Fruit fly (Drosophila melanogaster) whole organism, prepupa: ENCODE results near the gene form3.
A peak's percentile ranks its signal among the peaks of the same experiment; 100 is the strongest.

ENCODE experiments used
- CG10631 ChIP-seq: fragments of 200-800 bp; sonication (Bioruptor generic); optimal IDR thresholded peaks from 2 replicates; lab custom pipeline; 2016; ENCODE audit warnings: missing biosample characterization, missing genetic modification characterization
- CG10669 ChIP-seq: fragments of 200-800 bp; sonication (Bioruptor generic); optimal IDR thresholded peaks from 3 replicates; lab custom pipeline; 2018; ENCODE audit warnings: missing biosample characterization, mild to moderate bottlenecking, missing genetic modification characterization, moderate library complexity
- CG11294 ChIP-seq: fragments of 200-800 bp; sonication (Bioruptor generic); IDR thresholded peaks from 2 replicates; pipeline ENCODE4 v1.3.6; 2022; ENCODE audit warnings: missing biosample characterization, missing genetic modification characterization
- CG11762 ChIP-seq: fragments of 200-800 bp; sonication (Bioruptor generic); optimal IDR thresholded peaks from 3 replicates; lab custom pipeline; 2016; ENCODE audit warnings: missing biosample characterization, missing genetic modification characterization; ENCODE audit not compliant: insufficient read depth
- CG11902 ChIP-seq: fragments of 200-800 bp; sonication (Bioruptor generic); optimal IDR thresholded peaks from 3 replicates; lab custom pipeline; 2016; ENCODE audit warnings: missing biosample characterization, missing genetic modification characterization
- CG15336 ChIP-seq: fragments of 200-800 bp; sonication (Bioruptor generic); IDR thresholded peaks from 2 replicates; pipeline ENCODE4 v1.3.6; 2022; ENCODE audit warnings: missing biosample characterization, missing genetic modification characterization
- CG1621 ChIP-seq: fragments of 200-800 bp; sonication (Bioruptor generic); optimal IDR thresholded peaks from 3 replicates; lab custom pipeline; 2018; ENCODE audit warnings: missing biosample characterization, mild to moderate bottlenecking, missing genetic modification characterization
- CG3032 ChIP-seq: fragments of 200-800 bp; optimal IDR thresholded peaks from 2 replicates; lab custom pipeline; 2019; ENCODE audit warnings: missing biosample characterization, mild to moderate bottlenecking, missing genetic modification characterization, moderate library complexity
- CG31627 ChIP-seq: fragments of 200-800 bp; sonication (Bioruptor generic); optimal IDR thresholded peaks from 3 replicates; lab custom pipeline; 2016; ENCODE audit warnings: missing biosample characterization, missing genetic modification characterization
- CG32006 ChIP-seq: fragments of 200-800 bp; sonication (Bioruptor generic); optimal IDR thresholded peaks from 3 replicates; lab custom pipeline; 2017; ENCODE audit warnings: missing biosample characterization, mild to moderate bottlenecking, missing genetic modification characterization
- CG34406 ChIP-seq: fragments of 200-800 bp; sonication (Bioruptor generic); optimal IDR thresholded peaks from 3 replicates; lab custom pipeline; 2016; ENCODE audit warnings: missing biosample characterization, missing genetic modification characterization
- CG3919 ChIP-seq: fragments of 200-800 bp; sonication (Bioruptor generic); optimal IDR thresholded peaks from 3 replicates; lab custom pipeline; 2016; ENCODE audit warnings: missing biosample characterization, missing genetic modification characterization
- CG6276 ChIP-seq: fragments of 200-800 bp; sonication (Bioruptor generic); optimal IDR thresholded peaks from 2 replicates; lab custom pipeline; 2017; ENCODE audit warnings: missing biosample characterization, mild to moderate bottlenecking, missing genetic modification characterization
- CG6792 ChIP-seq: fragments of 200-800 bp; sonication (Bioruptor generic); optimal IDR thresholded peaks from 3 replicates; lab custom pipeline; 2016; ENCODE audit warnings: missing biosample characterization, missing genetic modification characterization
- CG6808 ChIP-seq: fragments of 200-800 bp; sonication (Bioruptor generic); optimal IDR thresholded peaks from 3 replicates; lab custom pipeline; 2017; ENCODE audit warnings: missing biosample characterization, missing genetic modification characterization, mild to moderate bottlenecking, moderate library complexity, missing genetic modification reagents
- CG6854 ChIP-seq: fragments of 200-800 bp; sonication (Bioruptor generic); optimal IDR thresholded peaks from 2 replicates; lab custom pipeline; 2017; ENCODE audit warnings: missing biosample characterization, mild to moderate bottlenecking, missing genetic modification characterization
- CG8119 ChIP-seq: fragments of 200-800 bp; sonication (Bioruptor generic); IDR thresholded peaks from 3 replicates; pipeline ENCODE4 v1.3.6; 2022; ENCODE audit warnings: missing biosample characterization, missing genetic modification characterization
- CG8319 ChIP-seq: fragments of 200-800 bp; sonication (Bioruptor generic); optimal IDR thresholded peaks from 3 replicates; lab custom pipeline; 2016; ENCODE audit warnings: missing biosample characterization, missing genetic modification characterization
- CG8632 ChIP-seq: fragments of 200-800 bp; sonication (Bioruptor generic); optimal IDR thresholded peaks from 3 replicates; lab custom pipeline; 2016; ENCODE audit warnings: missing biosample characterization, missing genetic modification characterization
- CG9139 ChIP-seq: fragments of 200-800 bp; sonication (Bioruptor generic); optimal IDR thresholded peaks from 3 replicates; lab custom pipeline; 2017; ENCODE audit warnings: missing biosample characterization, mild to moderate bottlenecking, missing genetic modification characterization
- Eip78C ChIP-seq: fragments of 200-800 bp; sonication (Bioruptor generic); peaks from one replicate; lab custom pipeline; 2016; ENCODE audit warnings: missing biosample characterization, missing genetic modification characterization
- Eip93F ChIP-seq: fragments of 200-800 bp; sonication (Bioruptor generic); optimal IDR thresholded peaks from 2 replicates; lab custom pipeline; 2016; ENCODE audit warnings: missing biosample characterization, mild to moderate bottlenecking, missing genetic modification characterization
- Ets21C ChIP-seq: fragments of 200-800 bp; sonication (Bioruptor generic); optimal IDR thresholded peaks from 3 replicates; lab custom pipeline; 2016; ENCODE audit warnings: missing biosample characterization, missing genetic modification characterization
- Ets96B ChIP-seq: fragments of 200-800 bp; optimal IDR thresholded peaks from 2 replicates; lab custom pipeline; 2019; ENCODE audit warnings: missing biosample characterization, mild to moderate bottlenecking, missing genetic modification characterization, moderate library complexity
- Gug ChIP-seq: fragments of 200-800 bp; sonication (Bioruptor generic); IDR thresholded peaks from 2 replicates; pipeline ENCODE4 v1.3.6; 2022; ENCODE audit warnings: missing biosample characterization, missing genetic modification characterization
- Hr38 ChIP-seq: sonication (Bioruptor generic); optimal IDR thresholded peaks from 2 replicates; lab custom pipeline; 2016; ENCODE audit warnings: missing biosample characterization, missing genetic modification characterization
- Hr39 ChIP-seq: fragments of 200-800 bp; sonication (Bioruptor generic); optimal IDR thresholded peaks from 2 replicates; lab custom pipeline; 2016; ENCODE audit warnings: missing biosample characterization, missing genetic modification characterization
- Hr4 ChIP-seq: fragments of 200-800 bp; sonication (Bioruptor generic); optimal IDR thresholded peaks from 3 replicates; lab custom pipeline; 2016; ENCODE audit warnings: missing biosample characterization, missing genetic modification characterization
- Lpt ChIP-seq: fragments of 200-800 bp; sonication (Bioruptor generic); optimal IDR thresholded peaks from 3 replicates; lab custom pipeline; 2016; ENCODE audit warnings: missing biosample characterization, missing genetic modification characterization
- OdsH ChIP-seq: fragments of 200-800 bp; sonication (Bioruptor generic); optimal IDR thresholded peaks from 3 replicates; lab custom pipeline; 2016; ENCODE audit warnings: missing biosample characterization, missing genetic modification characterization
- Smox ChIP-seq: fragments of 200-800 bp; sonication (Bioruptor generic); optimal IDR thresholded peaks from 3 replicates; lab custom pipeline; 2016; ENCODE audit warnings: missing biosample characterization, missing genetic modification characterization
- Sox102F ChIP-seq: fragments of 200-800 bp; sonication (Bioruptor generic); optimal IDR thresholded peaks from 2 replicates; lab custom pipeline; 2016; ENCODE audit warnings: missing biosample characterization, mild to moderate bottlenecking, missing genetic modification characterization
- Sox14 ChIP-seq: fragments of 200-800 bp; sonication (Bioruptor generic); optimal IDR thresholded peaks from 3 replicates; lab custom pipeline; 2016; ENCODE audit warnings: missing biosample characterization, missing genetic modification characterization
- Sox15 ChIP-seq: fragments of 200-800 bp; sonication (Bioruptor generic); optimal IDR thresholded peaks from 3 replicates; lab custom pipeline; 2016; ENCODE audit warnings: missing biosample characterization, missing genetic modification characterization
- achi ChIP-seq: fragments of 200-800 bp; sonication (Bioruptor generic); optimal IDR thresholded peaks from 3 replicates; lab custom pipeline; 2016; ENCODE audit warnings: missing biosample characterization, missing genetic modification characterization
- acj6 ChIP-seq: fragments of 200-800 bp; sonication (Bioruptor generic); optimal IDR thresholded peaks from 3 replicates; lab custom pipeline; 2016; ENCODE audit warnings: missing biosample characterization, missing genetic modification characterization
- dac ChIP-seq: fragments of 200-800 bp; sonication (Bioruptor generic); optimal IDR thresholded peaks from 2 replicates; lab custom pipeline; 2017; ENCODE audit warnings: missing biosample characterization, mild to moderate bottlenecking, missing genetic modification characterization
- dsx ChIP-seq: fragments of 200-800 bp; optimal IDR thresholded peaks from 3 replicates; lab custom pipeline; 2019; ENCODE audit warnings: missing biosample characterization, mild to moderate bottlenecking, missing genetic modification characterization, moderate library complexity; ENCODE audit not compliant: poor library complexity, severe bottlenecking
- eg ChIP-seq: fragments of 200-800 bp; sonication (Bioruptor generic); IDR thresholded peaks from 3 replicates; pipeline ENCODE4 v1.3.6; 2022; ENCODE audit warnings: missing biosample characterization, missing genetic modification characterization
- esn ChIP-seq: fragments of 200-800 bp; sonication (Bioruptor generic); optimal IDR thresholded peaks from 2 replicates; lab custom pipeline; 2016; ENCODE audit warnings: missing biosample characterization, mild to moderate bottlenecking, missing genetic modification characterization, moderate library complexity
- fd59A ChIP-seq: fragments of 200-800 bp; sonication (Bioruptor generic); optimal IDR thresholded peaks from 2 replicates; lab custom pipeline; 2017; ENCODE audit warnings: missing biosample characterization, mild to moderate bottlenecking, missing genetic modification characterization, missing genetic modification reagents
- fkh ChIP-seq: fragments of 200-800 bp; sonication (Bioruptor generic); optimal IDR thresholded peaks from 3 replicates; lab custom pipeline; 2017; ENCODE audit warnings: missing biosample characterization, mild to moderate bottlenecking, missing genetic modification characterization, moderate library complexity
- lz ChIP-seq: fragments of 200-800 bp; sonication (Bioruptor generic); optimal IDR thresholded peaks from 3 replicates; lab custom pipeline; 2016; ENCODE audit warnings: missing biosample characterization, missing genetic modification characterization
- net ChIP-seq: fragments of 200-800 bp; sonication (Bioruptor generic); optimal IDR thresholded peaks from 3 replicates; lab custom pipeline; 2016; ENCODE audit warnings: missing biosample characterization, missing genetic modification characterization
- pdm3 ChIP-seq: fragments of 200-800 bp; sonication (Bioruptor generic); optimal IDR thresholded peaks from 3 replicates; lab custom pipeline; 2016; ENCODE audit warnings: missing biosample characterization, missing genetic modification characterization
- spab ChIP-seq: fragments of 200-800 bp; sonication (Bioruptor generic); optimal IDR thresholded peaks from 2 replicates; lab custom pipeline; 2017; ENCODE audit warnings: missing biosample characterization, mild to moderate bottlenecking, missing genetic modification characterization, missing genetic modification reagents
- ss ChIP-seq, 2 experiments: fragments of 200-800 bp; sonication (Bioruptor generic); optimal IDR thresholded peaks; 2 replicates in 1 of 2; 3 replicates in 1 of 2; lab custom pipeline; 2017 to 2018; ENCODE audit warnings: mild to moderate bottlenecking in 2 of 2, missing biosample characterization in 2 of 2, missing genetic modification characterization in 2 of 2, moderate library complexity in 1 of 2
- svp ChIP-seq: fragments of 200-800 bp; sonication (Bioruptor generic); peaks from one replicate; lab custom pipeline; 2016; ENCODE audit warnings: missing biosample characterization, missing genetic modification characterization
- topi ChIP-seq: fragments of 200-800 bp; sonication (Bioruptor generic); optimal IDR thresholded peaks from 3 replicates; lab custom pipeline; 2016; ENCODE audit warnings: missing biosample characterization, missing genetic modification characterization

Gene form3

DNA sequence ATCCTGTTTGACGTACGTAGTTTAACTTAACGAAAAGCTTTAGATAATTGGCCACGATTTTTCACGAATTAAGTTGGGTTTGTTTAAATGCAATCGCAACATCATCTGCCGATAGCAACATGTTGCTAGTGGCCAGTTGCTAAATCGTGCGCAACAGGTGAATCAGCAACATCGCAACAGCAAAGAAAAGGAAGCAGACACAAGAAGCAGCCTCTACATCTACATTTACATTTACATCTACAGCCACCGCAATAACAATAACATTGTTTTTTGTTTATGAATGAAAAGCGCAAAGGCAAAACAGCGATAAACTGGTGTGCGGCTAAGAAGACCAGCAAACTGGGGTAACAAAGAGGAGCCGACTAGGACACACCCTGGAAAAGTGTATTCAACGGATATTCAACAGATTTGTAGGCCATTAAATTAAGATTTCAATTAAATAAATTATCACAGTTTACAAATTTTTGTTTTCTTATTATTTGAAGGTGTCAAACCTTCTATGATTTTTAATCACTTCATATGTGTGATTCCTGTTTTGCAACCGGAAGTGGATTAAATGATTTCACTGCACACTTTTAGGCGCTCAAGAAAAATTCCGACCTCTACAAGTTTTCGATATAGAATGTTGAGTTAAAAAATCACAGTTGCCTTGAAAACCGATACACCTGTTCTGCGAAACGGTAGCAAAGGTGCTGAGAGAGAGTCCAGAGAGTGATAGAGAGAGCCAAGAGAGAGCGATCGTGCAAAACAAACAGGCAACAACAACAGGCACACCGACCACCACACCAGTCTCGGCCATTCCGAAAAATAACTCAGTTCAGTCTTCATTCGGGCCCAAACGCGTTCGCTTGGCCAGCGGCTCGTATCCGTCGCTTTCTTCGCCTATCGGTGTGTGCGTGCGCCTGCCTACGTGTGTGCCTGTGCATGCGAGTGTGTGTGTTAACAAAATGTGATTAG is 39.4 kb downstream of the form3 start, which contains the start of gene melt (continued):
- TF ChIP-seq Hr38 (GFP tag; lab: Kevin White, UChicago) (no peak), Eip78C (GFP tag; lab: Kevin White, UChicago) (peak; percentile 98), CG6854 (GFP tag; lab: Kevin White, UChicago) (peak; percentile 77), achi (peak; percentile 91), CG32006 (peak; percentile 95), dac (GFP tag; lab: Kevin White, UChicago) (peak; percentile 79), CG6792 (GFP tag; lab: Kevin White, UChicago) (peak; percentile 90), CG8632 (GFP tag; lab: Kevin White, UChicago) (peak; percentile 84), ss (GFP tag; optimal IDR thresholded peaks at IDR 0.05; lab: Kevin White, UChicago) (peak; percentile 59 to 84), esn (GFP tag; lab: Kevin White, UChicago) (peak; percentile 95), acj6 (GFP tag; lab: Kevin White, UChicago) (peak; percentile 93), CG3919 (GFP tag; lab: Kevin White, UChicago) (peak; percentile 93), Eip93F (GFP tag; lab: Kevin White, UChicago) (peak; percentile 37), CG31627 (GFP tag; lab: Kevin White, UChicago) (peak; percentile 94), CG10669 (peak; percentile 86), Ets21C (peak; percentile 88), topi (GFP tag; lab: Kevin White, UChicago) (peak; percentile 95), Gug (GFP tag; lab: Robert Waterston, UW) (peak; percentile 59), fkh (GFP tag; lab: Kevin White, UChicago) (peak; percentile 66), fd59A (GFP tag; lab: Kevin White, UChicago) (peak; percentile 80), svp (GFP tag; lab: Kevin White, UChicago) (peak; percentile 97), Hr4 (GFP tag; lab: Kevin White, UChicago) (peak; percentile 94), CG8319 (peak; percentile 87), CG8119 (GFP tag; lab: Robert Waterston, UW) (peak; percentile 85), Sox15 (GFP tag; lab: Kevin White, UChicago) (peak; percentile 89), CG6276 (GFP tag; lab: Kevin White, UChicago) (peak; percentile 90), CG34406 (peak; percentile 91), net (GFP tag; lab: Kevin White, UChicago) (peak; percentile 92), CG1621 (peak; percentile 59), lz (GFP tag; lab: Kevin White, UChicago) (peak; percentile 93), Ets96B (tag; lab: Kevin White, UChicago) (peak; percentile 80), CG3032 (peak; percentile 88), OdsH (peak; percentile 93), CG11294 (peak; percentile 47; the same call in 1 of the 2 replicates), CG9139 (GFP tag; lab: Kevin White, UChicago) (peak; percentile 53), CG11902 (GFP tag; lab: Kevin White, UChicago) (peak; percentile 83), Sox102F (peak; percentile 91), CG10631 (peak; percentile 87)

DNA sequence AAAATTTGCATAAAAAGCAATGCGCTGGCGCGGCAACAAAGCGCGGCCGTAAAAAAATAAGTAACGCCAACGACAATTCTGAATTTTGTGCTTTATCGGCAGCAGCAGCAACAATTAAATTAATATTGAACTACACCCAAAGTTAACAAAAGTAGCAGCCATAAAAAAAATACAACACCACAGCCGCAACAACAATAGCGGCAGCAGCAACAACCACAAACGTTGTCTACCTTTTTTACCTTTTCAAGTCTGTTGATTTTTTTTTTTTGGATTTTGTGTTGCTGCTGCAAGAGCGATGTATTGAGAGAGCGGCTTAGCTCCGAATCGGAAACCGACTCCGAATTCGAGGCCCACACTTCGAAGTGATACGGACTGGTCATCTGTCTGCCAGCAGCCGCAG is 40.2 kb downstream of the form3 start:
- TF ChIP-seq CG3032 (no peak), eg (GFP tag; lab: Robert Waterston, UW) (peak; percentile 82), Sox15 (GFP tag; lab: Kevin White, UChicago) (no peak), ss (GFP tag; optimal IDR thresholded peaks at IDR 0.05; lab: Kevin White, UChicago) (peak; percentile 36 to 77), OdsH (no peak), CG11294 (no peak), CG11762 (GFP tag; lab: Kevin White, UChicago) (no peak), achi (no peak), CG10669 (peak; percentile 40), CG6808 (GFP tag; lab: Kevin White, UChicago) (peak; percentile 73), topi (GFP tag; lab: Kevin White, UChicago) (no peak), pdm3 (no peak), Hr4 (GFP tag; lab: Kevin White, UChicago) (no peak), CG15336 (GFP tag; lab: Robert Waterston, UW) (peak; percentile 23; the same call in 1 of the 2 replicates), Smox (GFP tag; lab: Kevin White, UChicago) (no peak), Sox14 (GFP tag; lab: Kevin White, UChicago) (no peak), Lpt (GFP tag; lab: Kevin White, UChicago) (no peak), spab (GFP tag; lab: Kevin White, UChicago) (peak; percentile 58), fkh (GFP tag; lab: Kevin White, UChicago) (no peak), dsx (GFP tag; lab: Kevin White, UChicago) (no peak), Hr39 (GFP tag; lab: Kevin White, UChicago) (no peak)
